Fruit fly (Drosophila melanogaster) whole organism, prepupa: ENCODE results near the gene lectin-37Db.

Source experiments
- Blimp-1 ChIP-seq: fragments of 200-800 bp; sonication (Bioruptor generic); optimal IDR thresholded peaks from 3 replicates; lab custom pipeline; 2017; ENCODE audit warnings: missing biosample characterization, missing genetic modification characterization, mild to moderate bottlenecking, moderate library complexity, missing genetic modification reagents
- CG10669 ChIP-seq: fragments of 200-800 bp; sonication (Bioruptor generic); optimal IDR thresholded peaks from 3 replicates; lab custom pipeline; 2018; ENCODE audit warnings: missing biosample characterization, mild to moderate bottlenecking, missing genetic modification characterization, moderate library complexity
- CG11902 ChIP-seq: fragments of 200-800 bp; sonication (Bioruptor generic); optimal IDR thresholded peaks from 3 replicates; lab custom pipeline; 2016; ENCODE audit warnings: missing biosample characterization, missing genetic modification characterization
- CG15336 ChIP-seq: fragments of 200-800 bp; sonication (Bioruptor generic); IDR thresholded peaks from 2 replicates; pipeline ENCODE4 v1.3.6; 2022; ENCODE audit warnings: missing biosample characterization, missing genetic modification characterization
- CG16779 ChIP-seq: fragments of 200-800 bp; sonication (Bioruptor generic); optimal IDR thresholded peaks from 3 replicates; lab custom pipeline; 2017; ENCODE audit warnings: missing biosample characterization, mild to moderate bottlenecking, missing genetic modification characterization
- CG3032 ChIP-seq: fragments of 200-800 bp; optimal IDR thresholded peaks from 2 replicates; lab custom pipeline; 2019; ENCODE audit warnings: missing biosample characterization, mild to moderate bottlenecking, missing genetic modification characterization, moderate library complexity
- CG31627 ChIP-seq: fragments of 200-800 bp; sonication (Bioruptor generic); optimal IDR thresholded peaks from 3 replicates; lab custom pipeline; 2016; ENCODE audit warnings: missing biosample characterization, missing genetic modification characterization
- CG32006 ChIP-seq: fragments of 200-800 bp; sonication (Bioruptor generic); optimal IDR thresholded peaks from 3 replicates; lab custom pipeline; 2017; ENCODE audit warnings: missing biosample characterization, mild to moderate bottlenecking, missing genetic modification characterization
- CG3919 ChIP-seq: fragments of 200-800 bp; sonication (Bioruptor generic); optimal IDR thresholded peaks from 3 replicates; lab custom pipeline; 2016; ENCODE audit warnings: missing biosample characterization, missing genetic modification characterization
- CG4318 ChIP-seq: fragments of 200-800 bp; sonication (Bioruptor generic); optimal IDR thresholded peaks from 3 replicates; lab custom pipeline; 2017; ENCODE audit warnings: missing biosample characterization, mild to moderate bottlenecking, missing genetic modification characterization
- CG6276 ChIP-seq: fragments of 200-800 bp; sonication (Bioruptor generic); optimal IDR thresholded peaks from 2 replicates; lab custom pipeline; 2017; ENCODE audit warnings: missing biosample characterization, mild to moderate bottlenecking, missing genetic modification characterization
- CG6792 ChIP-seq: fragments of 200-800 bp; sonication (Bioruptor generic); optimal IDR thresholded peaks from 3 replicates; lab custom pipeline; 2016; ENCODE audit warnings: missing biosample characterization, missing genetic modification characterization
- CG6854 ChIP-seq: fragments of 200-800 bp; sonication (Bioruptor generic); optimal IDR thresholded peaks from 2 replicates; lab custom pipeline; 2017; ENCODE audit warnings: missing biosample characterization, mild to moderate bottlenecking, missing genetic modification characterization
- CG8119 ChIP-seq: fragments of 200-800 bp; sonication (Bioruptor generic); IDR thresholded peaks from 3 replicates; pipeline ENCODE4 v1.3.6; 2022; ENCODE audit warnings: missing biosample characterization, missing genetic modification characterization
- CG8319 ChIP-seq: fragments of 200-800 bp; sonication (Bioruptor generic); optimal IDR thresholded peaks from 3 replicates; lab custom pipeline; 2016; ENCODE audit warnings: missing biosample characterization, missing genetic modification characterization
- CG8632 ChIP-seq: fragments of 200-800 bp; sonication (Bioruptor generic); optimal IDR thresholded peaks from 3 replicates; lab custom pipeline; 2016; ENCODE audit warnings: missing biosample characterization, missing genetic modification characterization
- Eip75B ChIP-seq: fragments of 200-800 bp; sonication (Bioruptor generic); optimal IDR thresholded peaks from 3 replicates; lab custom pipeline; 2016; ENCODE audit warnings: missing biosample characterization, missing genetic modification characterization
- Eip78C ChIP-seq: fragments of 200-800 bp; sonication (Bioruptor generic); peaks from one replicate; lab custom pipeline; 2016; ENCODE audit warnings: missing biosample characterization, missing genetic modification characterization
- Eip93F ChIP-seq: fragments of 200-800 bp; sonication (Bioruptor generic); optimal IDR thresholded peaks from 2 replicates; lab custom pipeline; 2016; ENCODE audit warnings: missing biosample characterization, mild to moderate bottlenecking, missing genetic modification characterization
- Ets21C ChIP-seq: fragments of 200-800 bp; sonication (Bioruptor generic); optimal IDR thresholded peaks from 3 replicates; lab custom pipeline; 2016; ENCODE audit warnings: missing biosample characterization, missing genetic modification characterization
- Ets96B ChIP-seq: fragments of 200-800 bp; optimal IDR thresholded peaks from 2 replicates; lab custom pipeline; 2019; ENCODE audit warnings: missing biosample characterization, mild to moderate bottlenecking, missing genetic modification characterization, moderate library complexity
- Hr38 ChIP-seq: sonication (Bioruptor generic); optimal IDR thresholded peaks from 2 replicates; lab custom pipeline; 2016; ENCODE audit warnings: missing biosample characterization, missing genetic modification characterization
- Hr4 ChIP-seq: fragments of 200-800 bp; sonication (Bioruptor generic); optimal IDR thresholded peaks from 3 replicates; lab custom pipeline; 2016; ENCODE audit warnings: missing biosample characterization, missing genetic modification characterization
- Lpt ChIP-seq: fragments of 200-800 bp; sonication (Bioruptor generic); optimal IDR thresholded peaks from 3 replicates; lab custom pipeline; 2016; ENCODE audit warnings: missing biosample characterization, missing genetic modification characterization
- Smox ChIP-seq: fragments of 200-800 bp; sonication (Bioruptor generic); optimal IDR thresholded peaks from 3 replicates; lab custom pipeline; 2016; ENCODE audit warnings: missing biosample characterization, missing genetic modification characterization
- Sox15 ChIP-seq: fragments of 200-800 bp; sonication (Bioruptor generic); optimal IDR thresholded peaks from 3 replicates; lab custom pipeline; 2016; ENCODE audit warnings: missing biosample characterization, missing genetic modification characterization
- achi ChIP-seq: fragments of 200-800 bp; sonication (Bioruptor generic); optimal IDR thresholded peaks from 3 replicates; lab custom pipeline; 2016; ENCODE audit warnings: missing biosample characterization, missing genetic modification characterization
- eg ChIP-seq: fragments of 200-800 bp; sonication (Bioruptor generic); IDR thresholded peaks from 3 replicates; pipeline ENCODE4 v1.3.6; 2022; ENCODE audit warnings: missing biosample characterization, missing genetic modification characterization
- fd59A ChIP-seq: fragments of 200-800 bp; sonication (Bioruptor generic); optimal IDR thresholded peaks from 2 replicates; lab custom pipeline; 2017; ENCODE audit warnings: missing biosample characterization, mild to moderate bottlenecking, missing genetic modification characterization, missing genetic modification reagents
- fd85E ChIP-seq: fragments of 200-800 bp; sonication (Bioruptor generic); optimal IDR thresholded peaks from 3 replicates; lab custom pipeline; 2016; ENCODE audit warnings: missing biosample characterization, missing genetic modification characterization
- net ChIP-seq: fragments of 200-800 bp; sonication (Bioruptor generic); optimal IDR thresholded peaks from 3 replicates; lab custom pipeline; 2016; ENCODE audit warnings: missing biosample characterization, missing genetic modification characterization
- pdm3 ChIP-seq: fragments of 200-800 bp; sonication (Bioruptor generic); optimal IDR thresholded peaks from 3 replicates; lab custom pipeline; 2016; ENCODE audit warnings: missing biosample characterization, missing genetic modification characterization
- spab ChIP-seq: fragments of 200-800 bp; sonication (Bioruptor generic); optimal IDR thresholded peaks from 2 replicates; lab custom pipeline; 2017; ENCODE audit warnings: missing biosample characterization, mild to moderate bottlenecking, missing genetic modification characterization, missing genetic modification reagents
- ss ChIP-seq, 2 experiments: fragments of 200-800 bp; sonication (Bioruptor generic); optimal IDR thresholded peaks; 2 replicates in 1 of 2; 3 replicates in 1 of 2; lab custom pipeline; 2017 to 2018; ENCODE audit warnings: mild to moderate bottlenecking in 2 of 2, missing biosample characterization in 2 of 2, missing genetic modification characterization in 2 of 2, moderate library complexity in 1 of 2
- svp ChIP-seq: fragments of 200-800 bp; sonication (Bioruptor generic); peaks from one replicate; lab custom pipeline; 2016; ENCODE audit warnings: missing biosample characterization, missing genetic modification characterization
- topi ChIP-seq: fragments of 200-800 bp; sonication (Bioruptor generic); optimal IDR thresholded peaks from 3 replicates; lab custom pipeline; 2016; ENCODE audit warnings: missing biosample characterization, missing genetic modification characterization
- vri ChIP-seq: fragments of 200-800 bp; sonication (Bioruptor generic); optimal IDR thresholded peaks from 3 replicates; lab custom pipeline; 2016; ENCODE audit warnings: missing biosample characterization, mild to moderate bottlenecking, missing genetic modification characterization

Gene lectin-37Db

DNA sequence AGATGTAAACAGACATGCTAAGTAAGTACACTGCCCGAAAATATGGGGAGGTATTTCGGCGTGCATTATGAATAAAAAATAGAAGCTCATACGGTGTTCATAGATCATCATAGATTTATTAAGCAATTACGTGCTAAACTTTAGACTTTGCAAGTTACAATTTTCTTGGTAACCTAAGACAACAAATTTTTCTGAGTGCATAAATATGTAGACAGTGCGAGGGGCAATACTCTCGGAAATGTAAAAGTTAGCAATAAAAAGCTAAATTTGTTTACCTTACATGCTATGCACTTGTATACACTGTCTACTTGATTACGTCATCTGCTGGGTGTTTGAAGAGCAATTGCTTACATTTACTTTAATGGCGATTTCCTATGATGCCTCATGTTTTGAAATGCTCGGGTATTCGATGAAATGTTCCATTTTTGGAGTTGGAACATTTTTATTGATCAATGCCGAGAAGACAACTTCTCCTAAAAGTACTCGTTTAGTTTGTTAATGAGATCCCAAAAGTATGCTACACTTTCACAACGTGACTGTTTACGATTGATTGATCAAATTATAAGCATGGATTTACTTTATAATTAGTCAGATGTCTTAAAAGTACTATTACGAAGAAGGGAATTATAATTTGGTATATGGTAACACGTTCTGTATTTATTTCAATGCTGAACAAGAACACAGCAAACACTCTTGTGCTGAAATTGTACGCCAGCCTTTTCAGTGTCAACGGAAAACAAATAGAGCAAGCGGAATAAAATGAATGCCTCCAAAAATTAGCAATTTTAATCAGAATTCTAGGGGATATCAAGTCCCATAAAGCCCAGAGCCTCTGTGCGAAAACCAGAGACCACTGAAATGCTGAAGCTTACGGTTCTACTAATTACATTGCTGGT is 2.0 kb upstream of the lectin-37Db start, which contains the start of gene Lectin-galC1 (continued):
- TF ChIP-seq CG8632 = no peak
- TF ChIP-seq topi (GFP tag; lab: Kevin White, UChicago) = peak; percentile 4
- no peak for TF ChIP-seq Hr38 (GFP tag; lab: Kevin White, UChicago)
- no peak for TF ChIP-seq spab (GFP tag; lab: Kevin White, UChicago)
- TF ChIP-seq pdm3 (GFP tag; lab: Kevin White, UChicago) = peak; percentile 61
- peak; percentile 36 for TF ChIP-seq CG31627
- TF ChIP-seq CG15336 = peak; percentile 85
- TF ChIP-seq eg (GFP tag; lab: Robert Waterston, UW) = peak; percentile 88; the same call in 2 of the 3 replicates
- no peak for TF ChIP-seq CG8319
- TF ChIP-seq Smox = no peak
- TF ChIP-seq svp = no peak
- peak; percentile 72 for TF ChIP-seq achi (GFP tag; lab: Kevin White, UChicago)
- TF ChIP-seq CG4318 (GFP tag; lab: Kevin White, UChicago) = peak; percentile 49
- TF ChIP-seq CG16779 (tag; lab: Kevin White, UChicago) = peak; percentile 42
- TF ChIP-seq Ets96B (tag; lab: Kevin White, UChicago) = no peak
- TF ChIP-seq net (GFP tag; lab: Kevin White, UChicago) = peak; percentile 75
- TF ChIP-seq CG3919 (GFP tag; lab: Kevin White, UChicago) = peak; percentile 65
- no peak for TF ChIP-seq ss (GFP tag; optimal IDR thresholded peaks at IDR 0.05; lab: Kevin White, UChicago)
- TF ChIP-seq CG11902 (GFP tag; lab: Kevin White, UChicago) = no peak
- peak; percentile 12 for TF ChIP-seq CG6792 (GFP tag; lab: Kevin White, UChicago)
- no peak for TF ChIP-seq Blimp-1
- TF ChIP-seq CG6854 (GFP tag; lab: Kevin White, UChicago) = no peak

DNA sequence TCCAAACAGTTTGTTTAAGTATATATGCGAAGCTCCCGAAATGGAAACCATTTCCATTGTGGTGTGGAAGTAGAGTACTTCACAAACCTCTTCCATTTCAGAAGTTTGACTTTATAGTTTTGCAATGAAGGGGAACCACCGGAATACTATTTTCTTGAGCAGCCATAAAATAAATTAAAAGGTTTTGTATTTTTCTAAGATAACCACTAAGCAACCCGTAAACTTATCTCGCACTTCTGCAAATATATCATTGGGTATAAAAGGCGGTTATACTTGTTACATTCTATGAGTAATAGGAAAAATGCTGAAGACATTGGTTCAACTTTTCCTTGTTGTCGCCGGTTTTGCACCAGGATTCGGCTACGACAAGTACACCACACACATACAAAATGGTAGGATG is 858 bp upstream of the lectin-37Db start, which contains the start of gene lectin-37Da:
Gene lectin-37Da, plus strand, starts transcription at position 301 of the 400 bp plus-strand sequence.
- TF ChIP-seq CG6854 (GFP tag; lab: Kevin White, UChicago) = no peak
- no peak for TF ChIP-seq Lpt
- no peak for TF ChIP-seq topi (GFP tag; lab: Kevin White, UChicago)
- no peak for TF ChIP-seq CG32006 (GFP tag; lab: Kevin White, UChicago)
- TF ChIP-seq Ets21C = no peak
- TF ChIP-seq CG16779 (tag; lab: Kevin White, UChicago) = no peak
- TF ChIP-seq CG6276 (GFP tag; lab: Kevin White, UChicago) = no peak
- no peak for TF ChIP-seq Eip78C
- no peak for TF ChIP-seq eg (GFP tag; lab: Robert Waterston, UW)
- TF ChIP-seq CG8119 (GFP tag; lab: Robert Waterston, UW) = no peak
- TF ChIP-seq Hr38 (GFP tag; lab: Kevin White, UChicago) = no peak
- TF ChIP-seq fd85E (GFP tag; lab: Kevin White, UChicago) = no peak
- no peak for TF ChIP-seq CG10669 (GFP tag; lab: Kevin White, UChicago)
- no peak for TF ChIP-seq CG3032 (tag; lab: Kevin White, UChicago)
- TF ChIP-seq Hr4 (GFP tag; lab: Kevin White, UChicago) = no peak
- no peak for TF ChIP-seq CG3919 (GFP tag; lab: Kevin White, UChicago)
- TF ChIP-seq fd59A = no peak
- TF ChIP-seq Eip75B (GFP tag; lab: Kevin White, UChicago) = no peak

DNA sequence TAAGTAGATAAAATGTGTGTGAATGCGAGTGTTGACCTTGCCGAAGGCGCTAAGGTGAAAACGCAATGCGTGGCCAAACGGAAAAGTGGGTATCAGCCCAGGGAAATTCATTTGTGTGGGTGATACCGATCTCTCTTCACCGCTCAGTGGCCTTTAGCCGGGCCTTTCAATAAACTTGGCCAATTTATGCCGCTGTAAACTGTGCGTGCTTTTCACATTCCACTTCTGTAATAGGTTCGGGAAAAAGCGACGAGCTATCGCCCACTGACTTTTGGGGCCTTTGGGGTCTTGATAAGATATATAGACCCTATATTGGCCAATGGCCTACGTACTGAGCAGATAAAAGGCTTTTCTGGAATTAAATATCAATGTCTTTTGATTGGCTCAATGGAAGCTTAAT is 2.7 kb downstream of the lectin-37Db start:
- TF ChIP-seq vri (peak; percentile 59), Eip93F (GFP tag; lab: Kevin White, UChicago) (peak; percentile 8), Sox15 (no peak), ss (GFP tag; optimal IDR thresholded peaks at IDR 0.05; lab: Kevin White, UChicago) (no peak)
- TF ChIP-seq, all 60 proteins: peak for 2
